Fruit fly (Drosophila melanogaster) whole organism, embryonic: ENCODE data around the gene Tom40.
A peak's percentile ranks its signal among the peaks of the same experiment; 100 is the strongest.

Source experiments
- CG1603 ChIP-seq: fragments of 200-800 bp; sonication (Bioruptor generic); optimal IDR thresholded peaks from 2 replicates; lab custom pipeline; 2019; ENCODE audit warnings: missing biosample characterization, mild to moderate bottlenecking, missing genetic modification characterization, moderate library complexity
- CG6683 ChIP-seq: fragments of 200-800 bp; sonication (Bioruptor generic); optimal IDR thresholded peaks from 2 replicates; lab custom pipeline; 2017; ENCODE audit warnings: missing biosample characterization, mild to moderate bottlenecking, missing genetic modification characterization, missing genetic modification reagents
- CoRest ChIP-seq: fragments of 200-800 bp; sonication (Bioruptor generic); optimal IDR thresholded peaks from 3 replicates; lab custom pipeline; 2018; ENCODE audit warnings: missing biosample characterization, mild to moderate bottlenecking, missing genetic modification characterization, moderate library complexity
- Sin3A ChIP-seq: fragments of >200 bp; optimal IDR thresholded peaks from 2 replicates; lab custom pipeline; 2018
- btn ChIP-seq: fragments of 200-800 bp; sonication (Bioruptor generic); optimal IDR thresholded peaks from 2 replicates; lab custom pipeline; 2016; ENCODE audit warnings: missing biosample characterization, missing genetic modification characterization
- sima ChIP-seq: fragments of 200-800 bp; sonication (Bioruptor generic); optimal IDR thresholded peaks from 2 replicates; lab custom pipeline; 2016; ENCODE audit warnings: missing biosample characterization, missing genetic modification characterization
- sr ChIP-seq: fragments of 200-800 bp; sonication (Bioruptor generic); IDR thresholded peaks from 3 replicates; pipeline ENCODE4 v1.3.6; 2022; ENCODE audit warnings: missing biosample characterization, missing genetic modification characterization
- trem ChIP-seq: fragments of 200-800 bp; optimal IDR thresholded peaks from 3 replicates; lab custom pipeline; 2019; ENCODE audit warnings: missing biosample characterization, mild to moderate bottlenecking, missing genetic modification characterization, moderate library complexity

- TF ChIP-seq CG1603 (tag; lab: Kevin White, UChicago), result peak; percentile 91
- peak; percentile 94 for TF ChIP-seq trem
- TF ChIP-seq CoRest (tag; lab: Kevin White, UChicago), result peak; percentile 98
- TF ChIP-seq CG6683, result peak; percentile 96
- peak; percentile 56 for TF ChIP-seq sima (GFP tag; lab: Kevin White, UChicago)
- no peak for TF ChIP-seq btn (GFP tag; lab: Kevin White, UChicago)
- no peak for TF ChIP-seq Sin3A (lab: Kevin White, UChicago)
- TF ChIP-seq sr (GFP tag; lab: Robert Waterston, UW), result peak; percentile 91
These were observed 30.0 kb upstream of the Tom40 start for dm6 chrX:7706398-7707349.
